Fruit fly (Drosophila melanogaster): ENCODE measurements around the gene CG12395.

CG12395 gene

dm6 chrX:16072193-16072592, 9.5 kb upstream of the CG12395 start (continued):
- TF ChIP-seq CG6254 (GFP tag; optimal IDR thresholded peaks at IDR 0.05): no peak
- peak; percentile 21 for TF ChIP-seq Ets65A (GFP tag)
- no peak for TF ChIP-seq CG14965 (GFP tag; optimal IDR thresholded peaks at IDR 0.05; ENCODE audit: borderline replicate concordance)

- TF ChIP-seq CG1647 (GFP tag; optimal IDR thresholded peaks at IDR 0.05): no peak
- TF ChIP-seq Optix (GFP tag; IDR thresholded peaks at IDR 0.05): no peak
- no peak for TF ChIP-seq HLHmδ (GFP tag; optimal IDR thresholded peaks at IDR 0.05)
- TF ChIP-seq eyg (GFP tag; optimal IDR thresholded peaks at IDR 0.05): no peak
- TF ChIP-seq ATbp (GFP tag; optimal IDR thresholded peaks at IDR 0.05): no peak
- TF ChIP-seq CG14014 (GFP tag; IDR thresholded peaks at IDR 0.05): 0 out of 2 replicates have a peak, but pooled peaks have one; percentile 28
- TF ChIP-seq schlank (tag; optimal IDR thresholded peaks at IDR 0.05): no peak
- TF ChIP-seq CG4424 (GFP tag; optimal IDR thresholded peaks at IDR 0.05): no peak
- TF ChIP-seq CG14965 (GFP tag; optimal IDR thresholded peaks at IDR 0.05; ENCODE audit: borderline replicate concordance): no peak
- no peak for TF ChIP-seq CG13287 (GFP tag; IDR thresholded peaks at IDR 0.05; ENCODE audit: partially characterized antibody)
- no peak for TF ChIP-seq emc (GFP tag; optimal IDR thresholded peaks at IDR 0.05)
- no peak for TF ChIP-seq CG3407 (GFP tag; optimal IDR thresholded peaks at IDR 0.05)
- no peak for TF ChIP-seq CG4360 (GFP tag; IDR thresholded peaks at IDR 0.05)
- TF ChIP-seq fd102C (GFP tag; optimal IDR thresholded peaks at IDR 0.05): no peak
- peak; percentile 36 for TF ChIP-seq CTCF (GFP tag; optimal IDR thresholded peaks at IDR 0.05)
- TF ChIP-seq abd-A (tag; optimal IDR thresholded peaks at IDR 0.05): peak; percentile 10
- TF ChIP-seq cas (GFP tag; IDR thresholded peaks at IDR 0.05): no peak
- no peak for TF ChIP-seq D (optimal IDR thresholded peaks at IDR 0.05)
- no peak for TF ChIP-seq D (GFP tag; optimal IDR thresholded peaks at IDR 0.05)
- no peak for TF ChIP-seq gsb-n (tag; optimal IDR thresholded peaks at IDR 0.05)
- TF ChIP-seq Opbp (GFP tag; IDR thresholded peaks at IDR 0.05; ENCODE audit: partially characterized antibody): 0 out of 3 replicates have a peak, but pooled peaks have one; percentile 38
- TF ChIP-seq CG13296 (GFP tag; optimal IDR thresholded peaks at IDR 0.05): no peak
- no peak for TF ChIP-seq HLH4C (GFP tag; IDR thresholded peaks at IDR 0.05; ENCODE audit: partially characterized antibody)
- no peak for TF ChIP-seq maf-S (GFP tag; optimal IDR thresholded peaks at IDR 0.05)
- no peak for TF ChIP-seq pnt (GFP tag; optimal IDR thresholded peaks at IDR 0.05)
- TF ChIP-seq Bteb2 (GFP tag; optimal IDR thresholded peaks at IDR 0.05): no peak
- TF ChIP-seq Neu2 (GFP tag; optimal IDR thresholded peaks at IDR 0.05; ENCODE audit: borderline replicate concordance): no peak
- TF ChIP-seq CG14050 (GFP tag; IDR thresholded peaks at IDR 0.05): no peak
- no peak for TF ChIP-seq her (GFP tag; optimal IDR thresholded peaks at IDR 0.05)
- no peak for TF ChIP-seq CG9817 (tag; optimal IDR thresholded peaks at IDR 0.05)
- no peak for TF ChIP-seq Ada2b (GFP tag; IDR thresholded peaks at IDR 0.05)
- no peak for TF ChIP-seq zfh1 (GFP tag; IDR thresholded peaks at IDR 0.05)
- TF ChIP-seq E2f2 (GFP tag; IDR thresholded peaks at IDR 0.05): no peak
- TF ChIP-seq CG15696 (tag; optimal IDR thresholded peaks at IDR 0.05): no peak
- TF ChIP-seq CG4282 (GFP tag; optimal IDR thresholded peaks at IDR 0.05): no peak
- TF ChIP-seq row (GFP tag; IDR thresholded peaks at IDR 0.05): no peak
- no peak for TF ChIP-seq Kr (GFP tag; optimal IDR thresholded peaks at IDR 0.05)
- TF ChIP-seq croc (GFP tag; conservative IDR thresholded peaks at IDR 0.05): no peak
- TF ChIP-seq jumu (GFP tag; optimal IDR thresholded peaks at IDR 0.05): no peak
- TF ChIP-seq prd (optimal IDR thresholded peaks at IDR 0.05): no peak
- no peak for TF ChIP-seq prd (GFP tag; IDR thresholded peaks at IDR 0.05)
- TF ChIP-seq Stat92E (GFP tag; optimal IDR thresholded peaks at IDR 0.05): no peak
- TF ChIP-seq CG2712 (tag; optimal IDR thresholded peaks at IDR 0.05): no peak
- no peak for TF ChIP-seq Nf-YB (GFP tag; optimal IDR thresholded peaks at IDR 0.05)
- no peak for TF ChIP-seq sug (tag; optimal IDR thresholded peaks at IDR 0.05)
- no peak for TF ChIP-seq CG16863 (GFP tag; optimal IDR thresholded peaks at IDR 0.05)
- no peak for TF ChIP-seq CG13424 (tag; optimal IDR thresholded peaks at IDR 0.05)
- no peak for TF ChIP-seq CG3163 (GFP tag; optimal IDR thresholded peaks at IDR 0.05)
Measured at dm6 chrX:16063414-16063938, 778 bp upstream of the CG12395 start, which contains the start of gene dpr18. TSS of gene dpr18 (plus strand) at chrX:16063738.
